Worm (Caenorhabditis elegans) whole organism, early embryonic: Measurements from ENCODE around the gene math-13.

Source experiments
- B0310.2 ChIP-seq: sonication (generic microtip); optimal IDR thresholded peaks from 2 replicates; lab custom pipeline; 2016; ENCODE audit warnings: mild to moderate bottlenecking, missing genetic modification characterization, missing compliant biosample characterization
- F13C5.2 ChIP-seq: sonication (generic microtip); optimal IDR thresholded peaks from 2 replicates; lab custom pipeline; 2017; ENCODE audit warnings: mild to moderate bottlenecking, missing genetic modification characterization, inconsistent platforms, missing compliant biosample characterization
- aly-1 ChIP-seq: sonication (generic microtip); optimal IDR thresholded peaks from 2 replicates; lab custom pipeline; 2016; ENCODE audit warnings: missing genetic modification characterization, missing compliant biosample characterization
- ama-1 ChIP-seq: fragments of 150-350 bp; optimal IDR thresholded peaks from 2 replicates; lab custom pipeline; 2014
- ceh-13 ChIP-seq: fragments of 200-800 bp; sonication (Bioruptor generic); optimal IDR thresholded peaks from 2 replicates; lab custom pipeline; 2018; ENCODE audit warnings: mild to moderate bottlenecking, missing genetic modification characterization, missing compliant biosample characterization
- ceh-36 ChIP-seq: sonication (generic microtip); optimal IDR thresholded peaks from 2 replicates; lab custom pipeline; 2016; ENCODE audit warnings: missing genetic modification characterization, inconsistent platforms, missing compliant biosample characterization
- ets-7 ChIP-seq: sonication (generic microtip); optimal IDR thresholded peaks from 2 replicates; lab custom pipeline; 2016; ENCODE audit warnings: missing genotype, missing genetic modification characterization, missing compliant biosample characterization
- flt-1 ChIP-seq: fragments of 200-800 bp; sonication (Bioruptor generic); IDR thresholded peaks from 2 replicates; pipeline ENCODE4 v1.3.6; 2022; ENCODE audit warnings: missing genetic modification characterization, missing compliant biosample characterization
- hmbx-1 ChIP-seq: sonication (generic microtip); optimal IDR thresholded peaks from 2 replicates; lab custom pipeline; 2016; ENCODE audit warnings: mild to moderate bottlenecking, missing genetic modification characterization, missing compliant biosample characterization
- hmg-4 ChIP-seq: fragments of 200-800 bp; sonication (Bioruptor generic); optimal IDR thresholded peaks from 2 replicates; lab custom pipeline; 2018; ENCODE audit warnings: mild to moderate bottlenecking, missing genetic modification characterization, missing compliant biosample characterization
- hnd-1 ChIP-seq: sonication (generic microtip); optimal IDR thresholded peaks from 2 replicates; lab custom pipeline; 2016; ENCODE audit warnings: missing genetic modification characterization, missing compliant biosample characterization
- pes-1 ChIP-seq: fragments of 200-800 bp; sonication (Bioruptor generic); IDR thresholded peaks from 2 replicates; pipeline ENCODE4 v1.3.6; 2022; ENCODE audit warnings: missing genetic modification reagents, missing genetic modification characterization, missing compliant biosample characterization
- scrt-1 ChIP-seq: fragments of 200-800 bp; sonication (Bioruptor generic); IDR thresholded peaks from 2 replicates; pipeline ENCODE4 v1.3.6; 2022; ENCODE audit warnings: missing genetic modification characterization, missing compliant biosample characterization
- sea-1 ChIP-seq: fragments of 200-800 bp; sonication (Bioruptor generic); conservative IDR thresholded peaks from 2 replicates; pipeline ENCODE4 v1.3.6; 2022; ENCODE audit warnings: missing genetic modification characterization, missing compliant biosample characterization
- tbx-11 ChIP-seq: fragments of 200-800 bp; sonication (Bioruptor generic); IDR thresholded peaks from 2 replicates; pipeline ENCODE4 v1.3.6; 2022; ENCODE audit warnings: missing genetic modification characterization, missing compliant biosample characterization
- tbx-37 ChIP-seq: fragments of 200-800 bp; sonication (Bioruptor generic); conservative IDR thresholded peaks from 2 replicates; pipeline ENCODE4 v1.3.6; 2022; ENCODE audit warnings: missing genetic modification reagents, missing genetic modification characterization, missing compliant biosample characterization
- tra-4 ChIP-seq: sonication (generic microtip); optimal IDR thresholded peaks from 2 replicates; lab custom pipeline; 2017; ENCODE audit warnings: missing genetic modification characterization, missing compliant biosample characterization

The math-13 gene

DNA sequence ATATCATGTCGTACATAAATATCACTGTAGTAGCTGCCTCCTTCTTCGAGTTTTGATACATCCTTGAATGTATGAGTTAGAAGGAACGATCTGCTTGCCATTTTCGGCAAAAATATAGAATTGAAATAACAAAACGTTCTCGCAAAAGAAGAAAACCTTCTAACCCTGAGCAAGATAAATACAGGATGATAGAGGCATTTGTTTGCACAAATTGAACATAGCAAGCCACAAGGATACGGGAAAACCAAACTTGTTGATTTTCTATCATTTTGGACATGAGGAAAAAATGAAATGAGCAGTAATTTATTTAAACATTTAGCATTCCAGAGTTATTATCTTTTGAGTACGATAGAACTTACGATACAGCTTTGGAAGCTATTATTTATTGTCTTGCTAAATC, 13.3 kb downstream of the math-13 start, which contains the start of gene math-8:
Gene math-8, minus strand, starts transcription at position 101 of the 400 bp plus-strand sequence.
- TF ChIP-seq F13C5.2: no peak
- no peak for TF ChIP-seq ceh-13 (GFP tag; lab: Kevin White, UChicago)
- TF ChIP-seq scrt-1 (GFP tag; lab: Robert Waterston, UW): no peak
- no peak for TF ChIP-seq flt-1 (GFP tag; lab: Robert Waterston, UW)
- no peak for TF ChIP-seq hnd-1
- TF ChIP-seq pes-1 (GFP tag; lab: Robert Waterston, UW): no peak

DNA sequence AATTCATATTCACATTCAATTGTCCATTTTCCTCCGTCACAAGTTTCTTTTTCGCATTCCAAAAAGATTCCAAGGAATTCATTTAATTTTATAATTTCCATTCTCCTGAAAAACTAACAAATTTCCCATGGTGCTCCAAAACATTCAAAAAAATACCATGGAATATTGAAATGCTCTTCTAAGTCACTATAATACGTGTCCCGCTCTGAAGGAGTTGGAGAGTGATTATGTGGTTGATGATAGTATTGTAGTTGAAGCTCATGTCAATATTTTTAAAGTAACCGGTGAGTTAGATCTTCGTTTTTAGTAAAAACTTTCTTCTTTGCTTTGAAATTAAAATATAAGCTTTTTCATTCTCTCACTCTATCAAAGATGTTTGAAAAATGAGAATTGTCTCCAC, 14.9 kb downstream of the math-13 start, which contains the start of gene math-9:
Gene math-9, minus strand, starts transcription at position 101 of the 400 bp plus-strand sequence.
- TF ChIP-seq B0310.2 (no peak), pes-1 (GFP tag; lab: Robert Waterston, UW) (no peak), sea-1 (GFP tag; lab: Robert Waterston, UW) (no peak), ceh-13 (GFP tag; lab: Kevin White, UChicago) (no peak), scrt-1 (GFP tag; lab: Robert Waterston, UW) (no peak), tbx-11 (GFP tag; lab: Robert Waterston, UW) (no peak), ets-7 (no peak), F13C5.2 (no peak), flt-1 (GFP tag; lab: Robert Waterston, UW) (no peak), tra-4 (tag; lab: Kevin White, UChicago) (no peak), hmg-4 (no peak), ama-1 (lab: Kevin White, UChicago) (no peak), aly-1 (no peak), hnd-1 (no peak), tbx-37 (no peak), hmbx-1 (tag; lab: Kevin White, UChicago) (no peak)

DNA sequence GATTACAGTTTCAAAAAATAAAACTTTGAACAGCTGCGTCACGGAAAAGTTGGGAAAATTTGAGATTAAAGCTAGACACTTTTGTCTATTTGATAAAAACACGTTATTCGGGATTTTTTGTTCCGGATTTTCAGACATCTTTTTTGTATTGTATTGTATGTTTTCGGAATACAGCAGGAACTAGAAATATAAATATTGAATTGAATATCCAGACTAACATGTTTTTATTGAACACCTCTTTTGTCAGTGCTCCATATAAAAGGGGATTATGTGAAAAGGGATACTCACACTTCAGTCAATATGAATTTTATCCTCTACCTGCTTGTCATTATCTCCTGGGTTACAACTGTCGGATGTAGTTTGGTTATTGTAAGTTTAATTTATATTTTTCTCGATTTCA, 18.2 kb downstream of the math-13 start, which contains the start of gene C16C4.1:
Gene C16C4.1, plus strand, starts transcription at position 301 of the 400 bp plus-strand sequence.
- TF ChIP-seq flt-1 (GFP tag; lab: Robert Waterston, UW): no peak
- no peak for TF ChIP-seq aly-1
- no peak for TF ChIP-seq tbx-11 (GFP tag; lab: Robert Waterston, UW)
- no peak for TF ChIP-seq sea-1 (GFP tag; lab: Robert Waterston, UW)
- TF ChIP-seq hmg-4: no peak
- TF ChIP-seq B0310.2: no peak
- TF ChIP-seq ets-7: no peak
- no peak for TF ChIP-seq pes-1 (GFP tag; lab: Robert Waterston, UW)
- TF ChIP-seq hnd-1: no peak
- TF ChIP-seq tbx-37: no peak
- TF ChIP-seq tra-4 (tag; lab: Kevin White, UChicago): no peak
- TF ChIP-seq ama-1 (lab: Kevin White, UChicago): no peak
- no peak for TF ChIP-seq hmbx-1 (tag; lab: Kevin White, UChicago)
- TF ChIP-seq ceh-13 (GFP tag; lab: Kevin White, UChicago): no peak
- TF ChIP-seq F13C5.2: no peak
- no peak for TF ChIP-seq scrt-1 (GFP tag; lab: Robert Waterston, UW)
- TF ChIP-seq ceh-36 (tag; lab: Kevin White, UChicago): no peak

DNA sequence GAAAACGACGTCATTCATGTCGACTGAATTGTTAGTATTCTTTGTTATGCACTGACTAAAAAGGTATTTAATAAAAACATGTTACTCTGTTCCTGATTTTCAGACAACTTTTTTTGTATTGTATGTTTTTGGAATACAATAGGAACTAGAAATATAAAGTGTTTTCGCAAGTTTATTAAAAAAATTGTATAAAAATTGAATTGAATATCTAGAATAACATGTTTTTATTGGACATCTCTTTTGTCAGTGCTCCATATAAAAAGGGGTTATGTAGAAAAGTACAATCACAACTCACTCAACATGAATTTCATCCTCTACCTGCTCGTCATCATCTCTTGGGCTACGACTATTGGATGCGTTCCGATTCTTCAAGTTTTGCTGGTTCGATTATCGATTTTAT, 19.5 kb downstream of the math-13 start, which contains the start of gene C46F9.5:
Gene C46F9.5, plus strand, starts transcription at position 301 of the 400 bp plus-strand sequence.
- TF ChIP-seq tbx-11 (GFP tag; lab: Robert Waterston, UW) (no peak), hnd-1 (no peak), B0310.2 (no peak), tra-4 (tag; lab: Kevin White, UChicago) (no peak), hmg-4 (no peak), ceh-13 (GFP tag; lab: Kevin White, UChicago) (no peak), ama-1 (lab: Kevin White, UChicago) (no peak), scrt-1 (GFP tag; lab: Robert Waterston, UW) (no peak), sea-1 (GFP tag; lab: Robert Waterston, UW) (no peak)

ce11 chrII:1895762-1896161, 20.0 kb downstream of the math-13 start, which contains the start of gene math-25:
math-25 (plus strand) TSS chrII:1896062.
- TF ChIP-seq B0310.2 (no peak), hmg-4 (no peak), F13C5.2 (no peak), aly-1 (no peak)

DNA sequence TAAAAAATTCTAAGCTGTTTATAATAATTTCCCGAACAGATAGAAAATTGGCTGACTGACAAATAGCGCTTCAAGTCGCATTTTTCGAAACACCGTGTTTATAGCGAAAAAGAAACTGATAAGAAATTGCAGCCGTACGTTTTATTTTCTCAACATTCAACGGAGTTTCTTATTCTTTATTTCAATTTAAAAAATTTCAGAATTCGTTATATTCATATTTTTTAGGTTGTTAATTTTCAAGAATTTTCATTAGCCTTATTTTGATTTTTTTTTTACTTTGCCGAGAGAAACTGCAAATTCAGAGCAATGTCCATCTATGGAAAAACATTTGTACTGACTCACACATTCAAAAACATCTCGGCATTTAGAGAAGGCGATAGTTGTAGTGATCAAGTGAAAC, 22.2 kb downstream of the math-13 start, which contains the start of gene C46F9.6:
Gene C46F9.6, plus strand, starts transcription at position 301 of the 400 bp plus-strand sequence.
- TF ChIP-seq F13C5.2 (no peak), B0310.2 (no peak), tra-4 (tag; lab: Kevin White, UChicago) (no peak), hnd-1 (no peak), ceh-13 (GFP tag; lab: Kevin White, UChicago) (no peak), scrt-1 (GFP tag; lab: Robert Waterston, UW) (no peak), tbx-11 (GFP tag; lab: Robert Waterston, UW) (no peak), sea-1 (GFP tag; lab: Robert Waterston, UW) (no peak), ets-7 (no peak), ama-1 (lab: Kevin White, UChicago) (no peak)

ce11 chrII:1899934-1900333, 24.2 kb downstream of the math-13 start, which contains the start of gene math-24:
math-24 (plus strand) TSS chrII:1900234.
- no peak for TF ChIP-seq B0310.2
- TF ChIP-seq scrt-1 (GFP tag; lab: Robert Waterston, UW): no peak

DNA sequence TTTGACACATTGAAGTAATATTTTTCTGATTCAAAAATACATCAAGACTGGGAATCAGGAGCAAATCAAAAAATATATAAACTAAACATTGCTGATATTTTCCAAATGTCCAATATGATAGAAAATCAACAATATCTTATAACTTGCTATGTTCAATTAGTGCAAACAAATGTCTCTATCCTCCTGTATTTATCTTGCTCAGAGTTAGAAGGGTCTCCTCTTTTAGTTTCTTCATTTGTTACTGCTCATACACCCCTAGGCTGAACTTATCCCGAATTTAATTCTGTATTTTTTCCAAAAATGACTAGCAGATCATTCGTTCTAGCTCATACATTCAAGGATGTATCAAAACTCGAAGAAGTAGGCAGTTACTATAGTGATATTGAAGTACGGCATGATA, 26.2 kb downstream of the math-13 start, which contains the start of gene math-23:
Gene math-23, plus strand, starts transcription at position 301 of the 400 bp plus-strand sequence.
- TF ChIP-seq scrt-1 (GFP tag; lab: Robert Waterston, UW) (no peak), ama-1 (lab: Kevin White, UChicago) (no peak), flt-1 (GFP tag; lab: Robert Waterston, UW) (no peak), ceh-36 (tag; lab: Kevin White, UChicago) (no peak), ets-7 (no peak), hnd-1 (no peak), aly-1 (no peak), hmbx-1 (tag; lab: Kevin White, UChicago) (no peak)
